Fruit fly (Drosophila melanogaster) whole organism, pupa: ENCODE measurements around the gene CG7079.

Source experiments
- CG10348 ChIP-seq: fragments of 200-800 bp; sonication (Bioruptor generic); IDR thresholded peaks from 2 replicates; pipeline ENCODE4 v1.3.6; 2022; ENCODE audit warnings: missing biosample characterization, missing genetic modification characterization
- CG12605 ChIP-seq: fragments of 200-800 bp; sonication (Bioruptor generic); IDR thresholded peaks from 2 replicates; pipeline ENCODE4 v1.3.6; 2022; ENCODE audit warnings: missing biosample characterization, missing genetic modification characterization
- CG13204 ChIP-seq: fragments of 200-800 bp; sonication (Bioruptor generic); optimal IDR thresholded peaks from 2 replicates; lab custom pipeline; 2018; ENCODE audit warnings: missing biosample characterization, mild to moderate bottlenecking, missing genetic modification characterization, moderate library complexity
- CG14655 ChIP-seq: fragments of 200-800 bp; sonication (Bioruptor generic); optimal IDR thresholded peaks from 3 replicates; lab custom pipeline; 2017; ENCODE audit warnings: mild to moderate bottlenecking, missing biosample characterization, missing genetic modification reagents, missing genetic modification characterization
- CG15710 ChIP-seq: fragments of 200-800 bp; sonication (Bioruptor generic); optimal IDR thresholded peaks from 2 replicates; lab custom pipeline; 2018; ENCODE audit warnings: missing biosample characterization, mild to moderate bottlenecking, missing genetic modification characterization, moderate library complexity
- CG4496 ChIP-seq: fragments of 200-800 bp; sonication (Bioruptor generic); IDR thresholded peaks from 3 replicates; pipeline ENCODE4 v1.3.6; 2022; ENCODE audit warnings: missing biosample characterization, missing genetic modification characterization
- D1 ChIP-seq: fragments of 200-800 bp; sonication (Bioruptor generic); optimal IDR thresholded peaks from 2 replicates; lab custom pipeline; 2018; ENCODE audit warnings: missing biosample characterization, mild to moderate bottlenecking, missing genetic modification characterization, moderate library complexity
- EcR ChIP-seq: fragments of 200-800 bp; sonication (Bioruptor generic); optimal IDR thresholded peaks from 3 replicates; lab custom pipeline; 2019; ENCODE audit warnings: missing biosample characterization, missing genetic modification characterization, mild to moderate bottlenecking, moderate library complexity, missing genetic modification reagents
- Pif1B ChIP-seq: fragments of 200-800 bp; sonication (Bioruptor generic); optimal IDR thresholded peaks from 3 replicates; lab custom pipeline; 2016; ENCODE audit warnings: missing biosample characterization, missing genetic modification characterization
- fd96Ca ChIP-seq: fragments of 200-800 bp; sonication (Bioruptor generic); IDR thresholded peaks from 3 replicates; pipeline ENCODE4 v1.3.6; 2022; ENCODE audit warnings: missing biosample characterization, missing genetic modification characterization
- rn ChIP-seq: fragments of 200-800 bp; sonication (Bioruptor generic); IDR thresholded peaks from 2 replicates; pipeline ENCODE4 v1.3.6; 2022; ENCODE audit warnings: missing biosample characterization, missing genetic modification characterization

DNA sequence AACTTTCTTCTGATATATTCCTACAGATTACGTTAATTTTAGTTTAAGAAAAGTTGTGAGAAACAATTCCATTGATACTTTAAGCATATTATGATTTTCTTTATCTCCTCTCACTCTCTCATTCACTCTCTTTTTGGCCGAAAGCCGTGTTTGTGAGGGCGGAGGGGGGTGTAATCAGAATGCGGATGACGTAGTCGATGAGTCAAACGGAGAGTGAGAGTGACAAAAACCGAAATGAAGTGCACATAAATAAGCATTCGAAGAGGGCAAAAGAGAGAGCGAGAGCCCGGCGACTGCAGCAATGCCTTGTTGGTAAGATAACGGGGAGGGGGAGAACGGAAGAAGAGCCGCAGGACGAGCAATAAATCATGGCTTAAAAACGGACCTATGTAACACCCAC, 45.7 kb upstream of the CG7079 start:
- TF ChIP-seq EcR (GFP tag; lab: Kevin White, UChicago) (no peak), CG13204 (GFP tag; lab: Kevin White, UChicago) (no peak), fd96Ca (GFP tag; lab: Robert Waterston, UW) (no peak), CG14655 (GFP tag; lab: Kevin White, UChicago) (no peak), CG12605 (GFP tag; lab: Robert Waterston, UW) (no peak), Pif1B (GFP tag; lab: Kevin White, UChicago) (no peak), CG15710 (no peak), D1 (tag; lab: Kevin White, UChicago) (no peak), rn (no peak), CG10348 (GFP tag; lab: Robert Waterston, UW) (no peak), CG4496 (GFP tag; lab: Robert Waterston, UW) (no peak)
